Worm (Caenorhabditis elegans) whole organism, midembryonic: ENCODE data around the gene srsx-17.

Experiments
- T22C8.4 ChIP-seq: fragments of 200-800 bp; sonication (Bioruptor generic); IDR thresholded peaks from 2 replicates; pipeline ENCODE4 v1.3.6; 2022; ENCODE audit warnings: missing genetic modification characterization, missing compliant biosample characterization
- flt-1 ChIP-seq: fragments of 200-800 bp; sonication (Bioruptor generic); IDR thresholded peaks from 2 replicates; pipeline ENCODE4 v1.3.6; 2022; ENCODE audit warnings: missing genetic modification characterization, missing compliant biosample characterization

DNA sequence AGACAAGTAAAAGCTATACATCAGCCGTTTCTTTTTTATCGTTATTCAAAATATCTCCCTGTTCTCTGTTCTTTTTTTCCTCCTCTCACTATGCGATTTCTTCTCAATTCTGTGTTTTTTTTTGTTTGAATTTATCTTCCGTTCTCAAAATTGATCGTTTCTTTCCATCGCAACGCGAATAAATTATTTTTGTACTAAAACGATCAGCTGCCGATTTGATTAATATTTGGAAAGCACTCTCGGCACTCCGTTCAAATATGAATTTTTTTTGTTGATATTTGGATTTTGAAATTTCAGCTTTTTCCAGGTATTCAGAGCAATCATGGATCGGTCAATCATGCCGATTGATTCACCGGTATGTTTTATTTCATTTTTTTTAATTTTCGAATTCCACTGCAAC is 15.7 kb downstream of the srsx-17 start, which contains the start of gene pst-1:
- no peak for TF ChIP-seq T22C8.4 (GFP tag; lab: Robert Waterston, UW)
- TF ChIP-seq flt-1 (GFP tag; lab: Robert Waterston, UW): no peak
